Fruit fly (Drosophila melanogaster): ENCODE results near the gene CG7600.

The CG7600 gene

dm6 chr3L:11198375-11198774 lies 12.2 kb upstream of the CG7600 start:
- no peak for TF ChIP-seq D1 (tag; optimal IDR thresholded peaks at IDR 0.05)
- TF ChIP-seq EcR (GFP tag; optimal IDR thresholded peaks at IDR 0.05), result peak; percentile 67

dm6 chr3L:11199320-11199719 lies 11.3 kb upstream of the CG7600 start, which contains the start of gene CG7607:
Gene CG7607 (plus strand): TSS chr3L:11199620.
- TF ChIP-seq rn (GFP tag; IDR thresholded peaks at IDR 0.05), result no peak
- TF ChIP-seq CG4496 (GFP tag; IDR thresholded peaks at IDR 0.05), result no peak
- TF ChIP-seq D1 (tag; optimal IDR thresholded peaks at IDR 0.05), result no peak
- no peak for TF ChIP-seq CG8159 (tag; optimal IDR thresholded peaks at IDR 0.05)
- TF ChIP-seq CG8301 (tag; optimal IDR thresholded peaks at IDR 0.05), result no peak
- TF ChIP-seq CG34367 (tag; optimal IDR thresholded peaks at IDR 0.05), result no peak
- TF ChIP-seq CG14655 (GFP tag; optimal IDR thresholded peaks at IDR 0.05), result no peak
- no peak for TF ChIP-seq Ets98B (GFP tag; IDR thresholded peaks at IDR 0.05)
- no peak for TF ChIP-seq CG12605 (GFP tag; IDR thresholded peaks at IDR 0.05)
- TF ChIP-seq Snoo (tag; optimal IDR thresholded peaks at IDR 0.05), result no peak
- TF ChIP-seq fd96Ca (GFP tag; IDR thresholded peaks at IDR 0.05), result no peak
- no peak for TF ChIP-seq CG17806 (tag; optimal IDR thresholded peaks at IDR 0.05)
- no peak for TF ChIP-seq CG32121 (GFP tag; IDR thresholded peaks at IDR 0.05)

dm6 chr3L:11201051-11201450 lies 9.5 kb upstream of the CG7600 start, which contains the start of gene nkt:
Gene nkt (plus strand): TSS chr3L:11201351.
- TF ChIP-seq CG10348 (GFP tag; IDR thresholded peaks at IDR 0.05) (no peak), CG17806 (tag; optimal IDR thresholded peaks at IDR 0.05) (no peak), Snoo (tag; optimal IDR thresholded peaks at IDR 0.05) (no peak), CG14655 (GFP tag; optimal IDR thresholded peaks at IDR 0.05) (no peak), CG15710 (tag; optimal IDR thresholded peaks at IDR 0.05) (no peak), Pif1B (GFP tag; optimal IDR thresholded peaks at IDR 0.05) (no peak), CG12605 (GFP tag; IDR thresholded peaks at IDR 0.05) (no peak), CG8159 (tag; optimal IDR thresholded peaks at IDR 0.05) (no peak), gl (tag; optimal IDR thresholded peaks at IDR 0.05) (no peak), Ets98B (GFP tag; IDR thresholded peaks at IDR 0.05) (no peak), EcR (GFP tag; optimal IDR thresholded peaks at IDR 0.05) (no peak), CG9948 (tag; optimal IDR thresholded peaks at IDR 0.05) (no peak), CG13204 (GFP tag; optimal IDR thresholded peaks at IDR 0.05) (no peak), CG34367 (tag; optimal IDR thresholded peaks at IDR 0.05) (no peak), CG4496 (GFP tag; IDR thresholded peaks at IDR 0.05) (no peak), fd96Ca (GFP tag; IDR thresholded peaks at IDR 0.05) (no peak)

dm6 chr3L:11203820-11204449 lies 6.7 kb upstream of the CG7600 start:
- no peak for TF ChIP-seq rn (GFP tag; IDR thresholded peaks at IDR 0.05)
- no peak for TF ChIP-seq CG9948 (tag; optimal IDR thresholded peaks at IDR 0.05)
- no peak for TF ChIP-seq Pif1A (GFP tag; optimal IDR thresholded peaks at IDR 0.05)
- no peak for TF ChIP-seq CG34367 (tag; optimal IDR thresholded peaks at IDR 0.05)
- TF ChIP-seq gl (tag; optimal IDR thresholded peaks at IDR 0.05), result no peak
- no peak for TF ChIP-seq CG10348 (GFP tag; IDR thresholded peaks at IDR 0.05)
- TF ChIP-seq Ets98B (GFP tag; IDR thresholded peaks at IDR 0.05), result no peak
- no peak for TF ChIP-seq EcR (GFP tag; optimal IDR thresholded peaks at IDR 0.05)
- no peak for TF ChIP-seq Pif1B (GFP tag; optimal IDR thresholded peaks at IDR 0.05)
- TF ChIP-seq CG13204 (GFP tag; optimal IDR thresholded peaks at IDR 0.05), result no peak
- TF ChIP-seq CG8159 (tag; optimal IDR thresholded peaks at IDR 0.05), result no peak
- no peak for TF ChIP-seq CG4496 (GFP tag; IDR thresholded peaks at IDR 0.05)
- no peak for TF ChIP-seq fd96Ca (GFP tag; IDR thresholded peaks at IDR 0.05)

- no peak for TF ChIP-seq CG8159 (tag; optimal IDR thresholded peaks at IDR 0.05)
- no peak for TF ChIP-seq CG10348 (GFP tag; IDR thresholded peaks at IDR 0.05)
- no peak for TF ChIP-seq gl (tag; optimal IDR thresholded peaks at IDR 0.05)
- no peak for TF ChIP-seq CG17806 (tag; optimal IDR thresholded peaks at IDR 0.05)
- TF ChIP-seq CG4496 (GFP tag; IDR thresholded peaks at IDR 0.05), result no peak
- TF ChIP-seq rn (GFP tag; IDR thresholded peaks at IDR 0.05), result no peak
- TF ChIP-seq EcR (GFP tag; optimal IDR thresholded peaks at IDR 0.05), result no peak
- no peak for TF ChIP-seq Pif1A (GFP tag; optimal IDR thresholded peaks at IDR 0.05)
- TF ChIP-seq CG32121 (GFP tag; IDR thresholded peaks at IDR 0.05), result no peak
- no peak for TF ChIP-seq CG13204 (GFP tag; optimal IDR thresholded peaks at IDR 0.05)
- no peak for TF ChIP-seq CG12605 (GFP tag; IDR thresholded peaks at IDR 0.05)
- TF ChIP-seq Snoo (tag; optimal IDR thresholded peaks at IDR 0.05), result no peak
- TF ChIP-seq CG9948 (tag; optimal IDR thresholded peaks at IDR 0.05), result no peak
- no peak for TF ChIP-seq CG34367 (tag; optimal IDR thresholded peaks at IDR 0.05)
- no peak for TF ChIP-seq CG15710 (tag; optimal IDR thresholded peaks at IDR 0.05)
- no peak for TF ChIP-seq CG8301 (tag; optimal IDR thresholded peaks at IDR 0.05)
- no peak for TF ChIP-seq Pif1B (GFP tag; optimal IDR thresholded peaks at IDR 0.05)
- no peak for TF ChIP-seq Ets98B (GFP tag; IDR thresholded peaks at IDR 0.05)
- no peak for TF ChIP-seq fd96Ca (GFP tag; IDR thresholded peaks at IDR 0.05)
- TF ChIP-seq D1 (tag; optimal IDR thresholded peaks at IDR 0.05), result no peak
These were observed 5.7 kb upstream of the CG7600 start for dm6 chr3L:11204852-11205251.

dm6 chr3L:11205608-11206336 lies 4.8 kb upstream of the CG7600 start, which contains the start of gene Plod:
Gene Plod (minus strand): TSS chr3L:11206016.
- TF ChIP-seq EcR (GFP tag; optimal IDR thresholded peaks at IDR 0.05), result no peak
- TF ChIP-seq CG15710 (tag; optimal IDR thresholded peaks at IDR 0.05), result peak; percentile 13
- TF ChIP-seq D1 (tag; optimal IDR thresholded peaks at IDR 0.05), result peak; percentile 54
- no peak for TF ChIP-seq CG17806 (tag; optimal IDR thresholded peaks at IDR 0.05)
- TF ChIP-seq Pif1A (GFP tag; optimal IDR thresholded peaks at IDR 0.05), result no peak
- TF ChIP-seq fd96Ca (GFP tag; IDR thresholded peaks at IDR 0.05), result no peak
- peak; percentile 61; the same call in 1 of the 2 replicates for TF ChIP-seq CG12605 (GFP tag; IDR thresholded peaks at IDR 0.05)
- peak; percentile 31; the same call in 1 of the 2 replicates for TF ChIP-seq Ets98B (GFP tag; IDR thresholded peaks at IDR 0.05)
- no peak for TF ChIP-seq CG32121 (GFP tag; IDR thresholded peaks at IDR 0.05)
- TF ChIP-seq CG4496 (GFP tag; IDR thresholded peaks at IDR 0.05), result peak; percentile 50; the same call in 1 of the 3 replicates
- no peak for TF ChIP-seq CG34367 (tag; optimal IDR thresholded peaks at IDR 0.05)
- TF ChIP-seq CG8301 (tag; optimal IDR thresholded peaks at IDR 0.05), result no peak
- TF ChIP-seq CG8159 (tag; optimal IDR thresholded peaks at IDR 0.05), result no peak
- TF ChIP-seq gl (tag; optimal IDR thresholded peaks at IDR 0.05), result no peak
- TF ChIP-seq Snoo (tag; optimal IDR thresholded peaks at IDR 0.05), result no peak
- no peak for TF ChIP-seq Pif1B (GFP tag; optimal IDR thresholded peaks at IDR 0.05)
- no peak for TF ChIP-seq CG10348 (GFP tag; IDR thresholded peaks at IDR 0.05)
- no peak for TF ChIP-seq CG14655 (GFP tag; optimal IDR thresholded peaks at IDR 0.05)
- no peak for TF ChIP-seq CG9948 (tag; optimal IDR thresholded peaks at IDR 0.05)
- TF ChIP-seq rn (GFP tag; IDR thresholded peaks at IDR 0.05), result no peak
- TF ChIP-seq CG13204 (GFP tag; optimal IDR thresholded peaks at IDR 0.05), result no peak

All from whole organism, pupa.